Worm (Caenorhabditis elegans) whole organism, L4/young adult: ENCODE measurements around the gene H04M03.11.

ENCODE experiments used
- W03F9.2 ChIP-seq: fragments of 150-350 bp; optimal IDR thresholded peaks from 2 replicates; lab custom pipeline; 2014; ENCODE audit warnings: missing biosample characterization, missing genetic modification characterization
- dao-5 ChIP-seq: sonication (generic microtip); optimal IDR thresholded peaks from 2 replicates; lab custom pipeline; 2016; ENCODE audit warnings: missing genotype, missing genetic modification characterization, moderate library complexity, missing compliant biosample characterization
- him-1 ChIP-seq: sonication (generic microtip); optimal IDR thresholded peaks from 2 replicates; lab custom pipeline; 2016; ENCODE audit warnings: missing genotype, missing genetic modification reagents, missing genetic modification characterization, missing compliant biosample characterization

- no peak for TF ChIP-seq him-1 (tag; lab: Kevin White, UChicago)
- TF ChIP-seq dao-5 (tag; lab: Kevin White, UChicago): no peak
- no peak for TF ChIP-seq W03F9.2 (tag; lab: Kevin White, UChicago)
Observed at ce11 chrIV:5915152-5915551, 30.8 kb upstream of the H04M03.11 start.
